Worm (Caenorhabditis elegans) whole organism, L1 larva: ENCODE data around the gene F56A8.9.

Experiments used
- C16A3.4 ChIP-seq: fragments of 150-350 bp; optimal IDR thresholded peaks from 2 replicates; lab custom pipeline; 2014; ENCODE audit warnings: missing biosample characterization, missing genetic modification characterization
- Y116A8C.19 ChIP-seq: sonication (generic microtip); optimal IDR thresholded peaks from 2 replicates; lab custom pipeline; 2016; ENCODE audit warnings: missing compliant biosample characterization, missing genetic modification characterization, borderline replicate concordance
- aha-1 ChIP-seq: fragments of 150-350 bp; optimal IDR thresholded peaks from 2 replicates; lab custom pipeline; 2014; ENCODE audit warnings: missing biosample characterization, missing genetic modification characterization
- alr-1 ChIP-seq: fragments of 200-800 bp; sonication (Bioruptor generic); optimal IDR thresholded peaks from 2 replicates; lab custom pipeline; 2018; ENCODE audit warnings: borderline replicate concordance, mild to moderate bottlenecking, missing genetic modification characterization, missing compliant biosample characterization
- aly-2 ChIP-seq: fragments of 150-350 bp; optimal IDR thresholded peaks from 2 replicates; lab custom pipeline; 2014; ENCODE audit warnings: missing biosample characterization, missing genetic modification characterization
- ama-1 ChIP-seq: fragments of 150-350 bp; optimal IDR thresholded peaks from 2 replicates; lab custom pipeline; 2014
- ceh-63 ChIP-seq: fragments of 200-800 bp; sonication (Bioruptor generic); optimal IDR thresholded peaks from 2 replicates; lab custom pipeline; 2018; ENCODE audit warnings: mild to moderate bottlenecking, missing genetic modification characterization, missing compliant biosample characterization
- ceh-8 ChIP-seq: fragments of 200-800 bp; sonication (Bioruptor generic); optimal IDR thresholded peaks from 2 replicates; lab custom pipeline; 2018; ENCODE audit warnings: mild to moderate bottlenecking, missing genetic modification characterization, moderate library complexity, missing compliant biosample characterization
- ceh-82 ChIP-seq, 3 experiments: fragments of 150-350 bp in 1 of 3; sonication (generic microtip) in 2 of 3; optimal IDR thresholded peaks; 2 replicates each; lab custom pipeline; 2014 to 2017; ENCODE audit warnings: missing biosample characterization in 3 of 3, missing genetic modification characterization in 3 of 3
- ceh-88 ChIP-seq: fragments of 200-800 bp; sonication (Bioruptor generic); IDR thresholded peaks from 2 replicates; pipeline ENCODE4 v1.3.6; 2022; ENCODE audit warnings: missing genetic modification characterization, missing compliant biosample characterization
- ceh-90 ChIP-seq: sonication (generic microtip); optimal IDR thresholded peaks from 2 replicates; lab custom pipeline; 2016; ENCODE audit warnings: missing genetic modification characterization, missing compliant biosample characterization
- ces-1 ChIP-seq: fragments of 150-350 bp; optimal IDR thresholded peaks from 2 replicates; lab custom pipeline; 2014; ENCODE audit warnings: missing biosample characterization, missing genetic modification reagents, missing genetic modification characterization
- dsc-1 ChIP-seq: sonication (generic microtip); optimal IDR thresholded peaks from 2 replicates; lab custom pipeline; 2016; ENCODE audit warnings: mild to moderate bottlenecking, missing genetic modification characterization, missing compliant biosample characterization
- fkh-10 ChIP-seq: sonication (generic microtip); optimal IDR thresholded peaks from 2 replicates; lab custom pipeline; 2017; ENCODE audit warnings: missing biosample characterization, missing genetic modification reagents, missing genetic modification characterization
- fkh-4 ChIP-seq: sonication (generic microtip); optimal IDR thresholded peaks from 2 replicates; lab custom pipeline; 2016; ENCODE audit warnings: missing compliant biosample characterization, missing genetic modification characterization, borderline replicate concordance
- fkh-8 ChIP-seq: sonication (generic microtip); optimal IDR thresholded peaks from 2 replicates; lab custom pipeline; 2016; ENCODE audit warnings: mild to moderate bottlenecking, missing genetic modification characterization, missing compliant biosample characterization
- fos-1 ChIP-seq: fragments of 150-350 bp; optimal IDR thresholded peaks from 2 replicates; lab custom pipeline; 2014; ENCODE audit warnings: missing biosample characterization, missing genetic modification characterization
- grh-1 ChIP-seq: fragments of 200-800 bp; sonication (Bioruptor generic); IDR thresholded peaks from 2 replicates; pipeline ENCODE4 v1.3.6; 2022; ENCODE audit warnings: missing genetic modification reagents, missing genetic modification characterization, missing compliant biosample characterization
- hlh-17 ChIP-seq: fragments of 200-800 bp; sonication (Bioruptor generic); optimal IDR thresholded peaks from 2 replicates; lab custom pipeline; 2018; ENCODE audit warnings: missing genetic modification characterization, mild to moderate bottlenecking, missing compliant biosample characterization, moderate library complexity, borderline replicate concordance
- hpl-2 ChIP-seq: fragments of 150-350 bp; optimal IDR thresholded peaks from 2 replicates; lab custom pipeline; 2014; ENCODE audit warnings: missing biosample characterization, missing genetic modification reagents, missing genetic modification characterization
- irx-1 ChIP-seq: sonication (generic microtip); optimal IDR thresholded peaks from 2 replicates; lab custom pipeline; 2016; ENCODE audit warnings: missing genetic modification characterization, missing compliant biosample characterization
- jun-1 ChIP-seq: fragments of 150-350 bp; optimal IDR thresholded peaks from 2 replicates; lab custom pipeline; 2014; ENCODE audit warnings: missing biosample characterization, missing genetic modification reagents, missing genetic modification characterization
- lin-14 ChIP-seq: fragments of 200-800 bp; sonication (Bioruptor generic); optimal IDR thresholded peaks from 2 replicates; lab custom pipeline; 2018; ENCODE audit warnings: mild to moderate bottlenecking, missing genetic modification characterization, moderate library complexity, missing compliant biosample characterization
- lin-35 ChIP-seq, 2 experiments: fragments of 150-350 bp; optimal IDR thresholded peaks; 2 replicates each; lab custom pipeline; 2014; ENCODE audit warnings: missing biosample characterization in 2 of 2, missing genetic modification characterization in 2 of 2, missing genetic modification reagents in 2 of 2
- lir-3 ChIP-seq: sonication (generic microtip); optimal IDR thresholded peaks from 2 replicates; lab custom pipeline; 2016; ENCODE audit warnings: mild to moderate bottlenecking, missing genetic modification characterization, moderate library complexity, missing compliant biosample characterization; ENCODE audit not compliant: poor library complexity
- lsy-2 ChIP-seq, 2 experiments: fragments of 150-350 bp; optimal IDR thresholded peaks; 2 replicates each; lab custom pipeline; 2014; ENCODE audit warnings: missing biosample characterization in 2 of 2, missing genetic modification characterization in 2 of 2
- mab-9 ChIP-seq: fragments of 200-800 bp; sonication (Bioruptor generic); IDR thresholded peaks from 2 replicates; pipeline ENCODE4 v1.3.6; 2022; ENCODE audit warnings: missing genetic modification reagents, missing genetic modification characterization, missing compliant biosample characterization
- mep-1 ChIP-seq: fragments of 150-350 bp; optimal IDR thresholded peaks from 2 replicates; lab custom pipeline; 2014; ENCODE audit warnings: missing biosample characterization, missing genetic modification characterization
- nhr-20 ChIP-seq: sonication (generic microtip); optimal IDR thresholded peaks from 2 replicates; lab custom pipeline; 2016; ENCODE audit warnings: mild to moderate bottlenecking, missing genetic modification characterization, missing compliant biosample characterization
- nhr-28 ChIP-seq: fragments of 150-350 bp; optimal IDR thresholded peaks from 2 replicates; lab custom pipeline; 2014; ENCODE audit warnings: missing biosample characterization, missing genetic modification characterization
- nhr-47 ChIP-seq: sonication (generic microtip); optimal IDR thresholded peaks from 2 replicates; lab custom pipeline; 2016; ENCODE audit warnings: mild to moderate bottlenecking, missing genetic modification characterization, moderate library complexity, missing compliant biosample characterization
- nhr-71 ChIP-seq: sonication (generic microtip); optimal IDR thresholded peaks from 2 replicates; lab custom pipeline; 2016; ENCODE audit warnings: mild to moderate bottlenecking, missing genetic modification characterization, moderate library complexity, missing compliant biosample characterization
- nhr-85 ChIP-seq: sonication (generic microtip); peaks from one replicate; lab custom pipeline; 2016; ENCODE audit warnings: missing genetic modification characterization, inconsistent platforms, missing compliant biosample characterization
- pag-3 ChIP-seq: sonication (generic microtip); optimal IDR thresholded peaks from 2 replicates; lab custom pipeline; 2017; ENCODE audit warnings: missing genetic modification characterization, mild to moderate bottlenecking, missing compliant biosample characterization, antibody characterized with exemption, borderline replicate concordance; ENCODE audit not compliant: insufficient read depth
- pax-3 ChIP-seq: fragments of 200-800 bp; sonication (Bioruptor generic); optimal IDR thresholded peaks from 2 replicates; lab custom pipeline; 2018; ENCODE audit warnings: mild to moderate bottlenecking, missing genetic modification characterization, moderate library complexity, missing compliant biosample characterization
- pqm-1 ChIP-seq: sonication (generic microtip); optimal IDR thresholded peaks from 3 replicates; lab custom pipeline; 2017; ENCODE audit warnings: missing biosample characterization, missing genetic modification characterization
- skn-1 ChIP-seq: fragments of 150-350 bp; optimal IDR thresholded peaks from 2 replicates; lab custom pipeline; 2014; ENCODE audit warnings: missing biosample characterization, missing genetic modification characterization
- snpc-4 ChIP-seq: fragments of 150-350 bp; optimal IDR thresholded peaks from 2 replicates; lab custom pipeline; 2014; ENCODE audit warnings: missing biosample characterization, missing genetic modification characterization
- sox-4 ChIP-seq: sonication (generic microtip); optimal IDR thresholded peaks from 2 replicates; lab custom pipeline; 2016; ENCODE audit warnings: missing genetic modification characterization, missing compliant biosample characterization
- sptf-1 ChIP-seq: fragments of 150-350 bp; optimal IDR thresholded peaks from 2 replicates; lab custom pipeline; 2014; ENCODE audit warnings: missing biosample characterization, missing genetic modification characterization
- sup-37 ChIP-seq: fragments of 200-800 bp; sonication (Bioruptor generic); optimal IDR thresholded peaks from 2 replicates; lab custom pipeline; 2018; ENCODE audit warnings: mild to moderate bottlenecking, missing genetic modification characterization, missing compliant biosample characterization
- tbx-2 ChIP-seq: sonication (generic microtip); optimal IDR thresholded peaks from 2 replicates; lab custom pipeline; 2016; ENCODE audit warnings: missing genetic modification characterization, missing compliant biosample characterization
- unc-30 ChIP-seq: sonication (generic microtip); optimal IDR thresholded peaks from 2 replicates; lab custom pipeline; 2017; ENCODE audit warnings: missing biosample characterization, missing genetic modification characterization
- unc-98 ChIP-seq: fragments of 200-800 bp; sonication (Bioruptor generic); IDR thresholded peaks from 2 replicates; pipeline ENCODE4 v1.3.6; 2022; ENCODE audit warnings: missing genetic modification characterization, missing compliant biosample characterization
- vab-15 ChIP-seq: sonication (generic microtip); optimal IDR thresholded peaks from 2 replicates; lab custom pipeline; 2017; ENCODE audit warnings: missing genotype, mild to moderate bottlenecking, missing genetic modification characterization, missing compliant biosample characterization
- zip-4 ChIP-seq: fragments of 200-800 bp; sonication (Bioruptor generic); optimal IDR thresholded peaks from 2 replicates; lab custom pipeline; 2018; ENCODE audit warnings: mild to moderate bottlenecking, missing genetic modification characterization, moderate library complexity, missing compliant biosample characterization

The F56A8.9 gene

DNA sequence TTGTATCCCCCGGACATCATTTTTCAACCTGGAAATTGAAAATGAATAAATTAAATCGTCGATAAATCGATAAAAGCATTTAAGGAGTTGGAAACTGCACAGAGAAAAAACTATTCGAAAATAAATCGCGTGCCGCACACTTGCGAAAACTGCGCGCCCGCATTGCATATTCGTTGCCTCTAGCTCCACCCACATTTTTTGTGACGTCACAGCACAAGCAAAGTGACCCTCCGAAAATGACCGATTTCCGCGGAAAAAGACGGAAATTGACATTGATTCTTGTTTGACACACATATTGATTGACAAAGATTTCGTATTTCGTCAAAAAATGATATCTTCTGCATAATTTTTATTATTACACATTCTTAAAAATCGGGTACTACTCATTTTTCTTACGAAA is 14.4 kb downstream of the F56A8.9 start, which contains the start of gene cpf-2 (continued):
- TF ChIP-seq aly-2 (tag; lab: Kevin White, UChicago) (no peak), pag-3 (tag; lab: Kevin White, UChicago) (no peak), ceh-63 (GFP tag; lab: Kevin White, UChicago) (no peak), ceh-90 (tag; lab: Kevin White, UChicago) (peak; percentile 31), vab-15 (peak; percentile 46), sptf-1 (tag; lab: Kevin White, UChicago) (no peak), lir-3 (peak; percentile 72), alr-1 (tag; lab: Kevin White, UChicago) (no peak), sup-37 (GFP tag; lab: Kevin White, UChicago) (no peak), lin-35 (GFP tag; optimal IDR thresholded peaks at IDR 0.05; lab: Kevin White, UChicago) (peak; percentile 69 to 77), unc-98 (GFP tag; lab: Robert Waterston, UW) (peak; percentile 37; the same call in 1 of the 2 replicates)

DNA sequence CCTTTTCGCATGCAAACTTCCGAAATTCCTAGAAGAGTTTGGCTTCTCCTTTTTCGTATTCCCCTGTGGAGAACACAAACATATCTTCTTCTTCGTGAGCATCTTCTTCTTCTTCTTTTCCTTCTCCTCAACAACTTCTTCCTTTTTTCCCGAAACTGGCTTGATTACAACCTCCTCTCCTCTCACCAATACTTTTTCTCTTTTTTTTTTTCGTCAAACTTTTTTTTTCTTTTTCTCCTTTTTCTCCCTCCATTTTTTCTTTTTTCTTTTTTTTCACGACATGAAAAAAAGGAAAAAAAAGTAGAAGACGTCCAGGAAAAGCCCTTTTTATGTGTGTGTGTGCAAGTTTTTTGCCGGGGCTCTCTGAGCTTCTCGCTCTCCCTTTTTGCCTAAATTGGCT is 16.4 kb downstream of the F56A8.9 start:
- TF ChIP-seq sox-4 (no peak), pqm-1 (tag; lab: Kevin White, UChicago) (no peak), unc-30 (tag; lab: Kevin White, UChicago) (no peak), aly-2 (tag; lab: Kevin White, UChicago) (no peak), hlh-17 (GFP tag; lab: Kevin White, UChicago) (no peak), tbx-2 (tag; lab: Kevin White, UChicago) (no peak), ceh-90 (tag; lab: Kevin White, UChicago) (no peak), Y116A8C.19 (tag; lab: Kevin White, UChicago) (no peak), zip-4 (no peak), ceh-8 (GFP tag; lab: Kevin White, UChicago) (no peak), ces-1 (no peak), fkh-4 (no peak), mep-1 (peak; percentile 50), skn-1 (tag; lab: Kevin White, UChicago) (no peak), ama-1 (lab: Kevin White, UChicago) (no peak), irx-1 (peak; percentile 1), pax-3 (tag; lab: Kevin White, UChicago) (no peak), hpl-2 (no peak), aha-1 (no peak), fkh-8 (tag; lab: Kevin White, UChicago) (peak; percentile 19), unc-98 (GFP tag; lab: Robert Waterston, UW) (no peak), fos-1 (no peak), nhr-71 (tag; lab: Kevin White, UChicago) (peak; percentile 47), sup-37 (GFP tag; lab: Kevin White, UChicago) (no peak), fkh-10 (peak; percentile 43), ceh-82 (tag; optimal IDR thresholded peaks at IDR 0.05; lab: Kevin White, UChicago) (peak in 2 of 3 experiments; percentile 5 to 41), lin-14 (GFP tag; lab: Kevin White, UChicago) (peak; percentile 87), dsc-1 (no peak), ceh-88 (GFP tag; lab: Robert Waterston, UW) (no peak), nhr-85 (tag; lab: Kevin White, UChicago) (no peak), grh-1 (GFP tag; lab: Robert Waterston, UW) (no peak), snpc-4 (tag; lab: Kevin White, UChicago) (no peak), jun-1 (tag; lab: Kevin White, UChicago) (no peak), alr-1 (tag; lab: Kevin White, UChicago) (no peak), lsy-2 (tag; optimal IDR thresholded peaks at IDR 0.05; lab: Kevin White, UChicago) (peak; percentile 24 to 48), nhr-28 (tag; lab: Kevin White, UChicago) (no peak), mab-9 (0 out of 2 replicates have a peak, but pooled peaks have one; percentile 20), nhr-20 (tag; lab: Kevin White, UChicago) (no peak), nhr-47 (tag; lab: Kevin White, UChicago) (peak; percentile 42), C16A3.4 (tag; lab: Kevin White, UChicago) (no peak)
